Worm (Caenorhabditis elegans): Measurements from ENCODE around the gene F02D10.3.

F02D10.3 gene

ce11 chrX:13415722-13416121 is 46.7 kb downstream of the F02D10.3 start, which contains the start of gene C29F7.2:
TSS of gene C29F7.2 (plus strand) at chrX:13416078.
- TF ChIP-seq nfya-1 (tag; optimal IDR thresholded peaks at IDR 0.05) (no peak), elt-2 (tag; optimal IDR thresholded peaks at IDR 0.05) (peak; percentile 75)

- TF ChIP-seq sdc-2 (tag; optimal IDR thresholded peaks at IDR 0.05) = peak; percentile 50
- peak; percentile 52 for TF ChIP-seq ttx-3 (tag; optimal IDR thresholded peaks at IDR 0.05)
- no peak for TF ChIP-seq ahr-1 (tag; optimal IDR thresholded peaks at IDR 0.05)
- TF ChIP-seq ceh-34 (tag; optimal IDR thresholded peaks at IDR 0.05) = peak; percentile 26
- TF ChIP-seq ceh-14 (tag; optimal IDR thresholded peaks at IDR 0.05) = peak; percentile 20
- TF ChIP-seq ceh-24 (tag; optimal IDR thresholded peaks at IDR 0.05) = no peak
- no peak for TF ChIP-seq ceh-30 (tag; optimal IDR thresholded peaks at IDR 0.05)
- peak; percentile 11 for TF ChIP-seq ceh-18 (tag; optimal IDR thresholded peaks at IDR 0.05)
- peak; percentile 64 for TF ChIP-seq gmeb-2 (tag; optimal IDR thresholded peaks at IDR 0.05)
- TF ChIP-seq ceh-6 (GFP tag; optimal IDR thresholded peaks at IDR 0.05) = peak; percentile 46
- TF ChIP-seq dve-1 (tag; optimal IDR thresholded peaks at IDR 0.05) = peak; percentile 65
- peak; percentile 4 for TF ChIP-seq tbx-2 (tag; optimal IDR thresholded peaks at IDR 0.05)
- TF ChIP-seq che-1 (tag; optimal IDR thresholded peaks at IDR 0.05) = peak; percentile 61
- TF ChIP-seq unc-42 (tag; optimal IDR thresholded peaks at IDR 0.05) = no peak
- peak; percentile 21 for TF ChIP-seq nfya-1 (tag; optimal IDR thresholded peaks at IDR 0.05)
- peak; percentile 19 for TF ChIP-seq pat-9 (tag; optimal IDR thresholded peaks at IDR 0.05)
- peak; percentile 32 for TF ChIP-seq lin-11 (tag; optimal IDR thresholded peaks at IDR 0.05)
- TF ChIP-seq hlh-13 (GFP tag; optimal IDR thresholded peaks at IDR 0.05) = peak; percentile 37
- no peak for TF ChIP-seq nhr-11 (tag; optimal IDR thresholded peaks at IDR 0.05)
- TF ChIP-seq pha-2 (tag; optimal IDR thresholded peaks at IDR 0.05) = peak; percentile 32
- TF ChIP-seq ceh-2 (tag; optimal IDR thresholded peaks at IDR 0.05) = peak; percentile 21
- peak; percentile 59 for TF ChIP-seq sox-4 (tag; optimal IDR thresholded peaks at IDR 0.05)
- TF ChIP-seq C38D4.7 (GFP tag; optimal IDR thresholded peaks at IDR 0.05) = peak; percentile 12
- peak; percentile 53 for TF ChIP-seq K02D7.2 (tag; optimal IDR thresholded peaks at IDR 0.05)
- peak; percentile 43 for TF ChIP-seq elt-2 (tag; optimal IDR thresholded peaks at IDR 0.05)
- TF ChIP-seq elt-4 (tag; optimal IDR thresholded peaks at IDR 0.05) = no peak
- TF ChIP-seq Y22D7AL.16 (tag; optimal IDR thresholded peaks at IDR 0.05) = peak; percentile 21
- peak; percentile 4 for TF ChIP-seq ceh-48 (tag; optimal IDR thresholded peaks at IDR 0.05)
- TF ChIP-seq ceh-19 (GFP tag; optimal IDR thresholded peaks at IDR 0.05) = peak; percentile 30
Observed at ce11 chrX:13414974-13415373, 47.4 kb downstream of the F02D10.3 start.

- TF ChIP-seq lin-11 (tag; optimal IDR thresholded peaks at IDR 0.05) = no peak
- TF ChIP-seq fkh-6 (tag; optimal IDR thresholded peaks at IDR 0.05) = no peak
- no peak for TF ChIP-seq hlh-30 (tag; optimal IDR thresholded peaks at IDR 0.05; ENCODE audit: insufficient read depth)
Observed at ce11 chrX:13412307-13412706, 50.1 kb downstream of the F02D10.3 start.

DNA sequence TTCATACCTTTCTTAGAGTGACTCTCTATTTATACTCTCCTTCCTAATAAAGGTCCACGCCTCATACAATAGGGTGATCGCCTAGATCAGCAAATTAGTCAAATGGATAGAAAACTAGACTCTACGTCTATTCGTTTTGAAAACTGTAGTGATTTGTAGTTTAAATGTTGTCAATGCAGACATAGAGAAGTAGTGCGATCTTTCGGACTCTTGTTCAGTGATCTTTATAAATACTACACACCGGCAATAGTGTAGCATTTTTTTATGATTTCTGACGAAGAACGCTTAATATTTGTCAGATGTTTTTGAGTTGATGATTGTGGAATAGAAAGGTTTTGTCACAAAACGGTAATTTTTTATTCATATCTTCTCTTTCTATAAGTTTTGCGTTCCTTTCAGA is 51.1 kb downstream of the F02D10.3 start:
- TF ChIP-seq ceh-6 (GFP tag; optimal IDR thresholded peaks at IDR 0.05) (no peak), hlh-13 (GFP tag; optimal IDR thresholded peaks at IDR 0.05) (no peak), unc-86 (tag; optimal IDR thresholded peaks at IDR 0.05) (no peak), eyg-1 (tag; optimal IDR thresholded peaks at IDR 0.05) (no peak), tbx-2 (tag; optimal IDR thresholded peaks at IDR 0.05) (no peak), F13H6.1 (tag; optimal IDR thresholded peaks at IDR 0.05) (no peak), che-1 (tag; optimal IDR thresholded peaks at IDR 0.05) (no peak), lin-11 (tag; optimal IDR thresholded peaks at IDR 0.05) (no peak), ceh-14 (tag; optimal IDR thresholded peaks at IDR 0.05) (no peak), fax-1 (tag; optimal IDR thresholded peaks at IDR 0.05) (no peak)

- TF ChIP-seq rnt-1 (tag; optimal IDR thresholded peaks at IDR 0.05) = peak; percentile 15
- no peak for TF ChIP-seq fax-1 (tag; optimal IDR thresholded peaks at IDR 0.05)
Observed at ce11 chrX:13409543-13409942, 52.9 kb downstream of the F02D10.3 start, which contains the start of the genes cyp-13B1 and C29F7.1. TSS of gene cyp-13B1 (minus strand) at chrX:13409643. TSS of gene C29F7.1 (plus strand) at chrX:13409936.
